Worm (Caenorhabditis elegans) whole organism, L1 larva: ENCODE data around the gene vamp-7.

Experiments used
- blmp-1 ChIP-seq: fragments of 150-350 bp; optimal IDR thresholded peaks from 2 replicates; lab custom pipeline; 2014; ENCODE audit warnings: missing biosample characterization, missing genetic modification characterization
- ceh-90 ChIP-seq: sonication (generic microtip); optimal IDR thresholded peaks from 2 replicates; lab custom pipeline; 2016; ENCODE audit warnings: missing genetic modification characterization, missing compliant biosample characterization

DNA sequence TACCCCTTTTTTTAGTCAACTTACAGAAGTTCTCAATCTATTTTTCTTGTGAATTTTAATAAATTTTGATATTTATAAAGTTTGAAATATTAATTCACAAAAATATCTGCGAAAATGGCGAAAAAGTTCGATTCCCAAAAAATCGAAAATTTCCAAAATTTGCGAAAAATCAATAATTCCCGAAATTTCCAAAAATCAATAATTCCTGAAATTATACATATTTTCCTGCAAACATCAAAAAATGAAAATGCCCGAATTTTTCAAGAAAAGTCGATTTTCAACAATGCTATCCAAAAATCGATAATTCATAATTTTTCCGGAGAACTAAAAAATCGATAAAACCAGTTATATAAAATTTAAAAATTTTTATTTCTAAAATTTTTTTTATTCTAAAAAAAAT, 42.2 kb downstream of the vamp-7 start:
- no peak for TF ChIP-seq blmp-1 (tag; lab: Kevin White, UChicago)
- no peak for TF ChIP-seq ceh-90 (tag; lab: Kevin White, UChicago)
